Worm (Caenorhabditis elegans): Measurements from ENCODE around the gene hot-9.

Gene hot-9

DNA sequence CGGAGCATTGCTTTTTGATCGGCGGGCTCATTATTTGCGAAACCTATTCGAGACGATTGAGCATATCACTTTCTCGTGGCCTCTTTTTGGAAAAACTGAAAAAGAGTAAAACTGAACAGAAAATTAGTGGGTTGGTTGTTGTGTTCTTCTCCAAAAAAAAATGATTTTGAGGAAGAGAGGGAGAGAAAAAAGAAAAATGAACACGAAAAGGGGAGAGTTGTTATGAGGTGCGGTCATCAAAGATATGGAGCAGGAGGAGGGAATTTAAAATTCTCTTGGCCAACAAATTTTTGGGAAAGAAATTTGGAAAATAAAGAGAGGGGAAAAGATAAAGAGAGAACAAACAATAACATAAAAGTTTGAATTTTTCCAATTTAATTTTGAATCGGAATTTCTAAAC, at the start of gene hot-9:
TSS of gene hot-9 (minus strand) at position 101 of the 400 bp plus-strand sequence.
- no peak for TF ChIP-seq tbx-37 (GFP tag; conservative IDR thresholded peaks at IDR 0.05)
- no peak for TF ChIP-seq tbx-11 (GFP tag; IDR thresholded peaks at IDR 0.05)

DNA sequence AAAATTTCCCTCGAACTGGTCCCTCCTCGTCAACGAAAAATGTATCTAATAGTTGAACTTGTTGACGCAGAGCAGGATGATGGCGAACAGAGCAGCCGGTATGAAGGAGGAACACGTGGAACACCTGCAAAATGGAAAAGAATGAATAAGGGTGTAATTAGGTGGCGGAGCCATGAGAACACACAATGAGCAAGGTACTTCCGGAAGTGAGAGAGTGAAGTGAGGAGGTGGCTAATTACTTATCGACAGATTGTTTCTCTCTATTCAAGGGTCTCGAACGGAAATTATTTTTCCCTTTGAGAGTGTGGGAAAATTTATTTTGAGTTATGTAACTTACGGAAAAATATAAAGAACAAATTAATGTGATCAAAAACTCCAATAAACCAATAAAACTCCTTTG, 48.2 kb upstream of the hot-9 start:
- no peak for TF ChIP-seq hmg-4 (GFP tag; optimal IDR thresholded peaks at IDR 0.05)
- TF ChIP-seq pes-1 (GFP tag; IDR thresholded peaks at IDR 0.05) = no peak
- no peak for TF ChIP-seq tra-4 (tag; optimal IDR thresholded peaks at IDR 0.05)
- TF ChIP-seq aly-1 (tag; optimal IDR thresholded peaks at IDR 0.05) = no peak

DNA sequence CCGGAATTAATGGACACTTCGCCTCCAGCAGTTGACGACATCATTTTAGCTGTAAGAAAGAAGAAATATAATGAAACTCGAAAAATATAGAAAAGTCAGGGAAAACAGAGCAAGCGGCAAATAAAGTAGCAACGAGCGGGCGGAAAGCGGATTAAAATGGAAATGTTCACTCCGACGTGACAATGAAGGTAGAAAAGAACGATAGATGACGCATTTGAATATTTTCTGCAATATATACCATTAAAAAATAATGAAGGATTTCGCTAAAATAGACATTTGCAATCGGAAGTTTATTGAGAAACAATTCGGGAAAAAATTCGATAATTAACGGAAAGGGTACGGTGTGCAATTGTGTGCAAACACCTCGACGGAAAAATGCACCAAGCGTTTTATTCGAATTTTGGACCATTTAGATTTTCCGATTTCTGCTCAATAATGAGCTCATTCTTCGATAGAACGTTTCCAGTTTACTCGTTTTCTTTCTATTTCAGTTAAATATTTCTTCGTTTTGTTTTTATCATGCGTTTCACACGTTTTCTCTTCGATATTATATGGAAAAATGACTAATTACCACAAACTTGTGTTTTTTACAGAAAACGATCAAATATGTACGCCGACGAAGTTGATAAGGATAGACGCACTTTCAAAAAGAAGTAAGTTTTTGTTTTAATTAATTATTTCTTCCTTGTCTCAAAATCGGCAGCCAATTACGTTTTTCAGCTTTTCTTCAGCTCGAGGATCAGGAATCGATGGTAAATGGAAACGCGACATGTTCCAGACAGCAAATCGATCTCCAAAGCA, 45.9 kb upstream of the hot-9 start, which contains the start of the genes snpn-1 and C02B10.4:
TSS of gene snpn-1 (minus strand) at position 51 of the 801 bp plus-strand sequence.
TSS of gene C02B10.4 (plus strand) at position 594 of the 801 bp plus-strand sequence.
- TF ChIP-seq hmbx-1 (tag; optimal IDR thresholded peaks at IDR 0.05) (no peak), F13C5.2 (tag; optimal IDR thresholded peaks at IDR 0.05) (peak; percentile 8)

DNA sequence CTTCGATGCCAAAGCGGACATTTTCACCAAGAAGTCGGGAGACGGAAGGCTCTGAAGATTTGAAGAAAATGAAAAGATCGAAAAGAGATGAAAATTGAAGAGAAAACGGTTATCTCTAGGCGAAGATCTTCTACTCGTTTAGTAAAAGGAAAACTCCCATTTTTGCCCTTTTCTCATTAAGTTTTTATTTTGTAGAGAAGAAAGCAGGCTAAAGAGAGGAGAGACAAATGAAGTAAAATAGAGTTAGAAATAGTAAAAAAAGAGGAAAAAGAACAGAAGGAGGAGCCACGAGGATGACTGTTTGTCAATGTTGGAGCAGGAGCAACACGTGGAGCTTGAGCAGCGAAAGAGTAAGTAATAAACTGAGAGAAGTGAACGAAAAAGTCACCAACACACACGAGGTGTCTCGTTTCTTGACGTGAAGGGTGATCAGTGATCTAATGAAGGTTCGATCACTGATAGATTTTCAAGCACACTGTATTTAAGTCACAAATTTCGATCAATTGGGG, 43.6 kb upstream of the hot-9 start, which contains the start of gene ivd-1:
TSS of gene ivd-1 (minus strand) at position 51 of the 509 bp plus-strand sequence.
- TF ChIP-seq scrt-1 (GFP tag; IDR thresholded peaks at IDR 0.05) (no peak), tra-4 (tag; optimal IDR thresholded peaks at IDR 0.05) (no peak), ama-1 (optimal IDR thresholded peaks at IDR 0.05) (no peak), ets-7 (tag; optimal IDR thresholded peaks at IDR 0.05) (no peak), hmbx-1 (tag; optimal IDR thresholded peaks at IDR 0.05) (no peak)

DNA sequence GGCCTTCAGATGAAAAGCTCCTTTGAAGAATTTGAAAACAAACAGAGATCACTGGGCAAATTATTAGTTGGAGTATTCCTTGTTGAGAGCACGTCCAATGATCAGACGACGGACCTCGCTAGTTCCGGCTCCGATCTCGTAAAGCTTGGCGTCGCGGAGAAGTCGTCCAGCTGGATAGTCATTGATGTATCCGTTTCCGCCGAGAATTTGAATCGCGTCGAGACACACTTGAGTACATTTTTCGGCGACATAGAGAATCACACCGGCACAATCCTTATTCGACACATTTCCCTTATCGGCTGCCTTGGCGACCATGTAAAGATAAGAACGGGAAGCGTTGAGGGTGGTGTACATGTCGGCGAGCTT, 41.7 kb upstream of the hot-9 start:
- TF ChIP-seq hmbx-1 (tag; optimal IDR thresholded peaks at IDR 0.05) = no peak

DNA sequence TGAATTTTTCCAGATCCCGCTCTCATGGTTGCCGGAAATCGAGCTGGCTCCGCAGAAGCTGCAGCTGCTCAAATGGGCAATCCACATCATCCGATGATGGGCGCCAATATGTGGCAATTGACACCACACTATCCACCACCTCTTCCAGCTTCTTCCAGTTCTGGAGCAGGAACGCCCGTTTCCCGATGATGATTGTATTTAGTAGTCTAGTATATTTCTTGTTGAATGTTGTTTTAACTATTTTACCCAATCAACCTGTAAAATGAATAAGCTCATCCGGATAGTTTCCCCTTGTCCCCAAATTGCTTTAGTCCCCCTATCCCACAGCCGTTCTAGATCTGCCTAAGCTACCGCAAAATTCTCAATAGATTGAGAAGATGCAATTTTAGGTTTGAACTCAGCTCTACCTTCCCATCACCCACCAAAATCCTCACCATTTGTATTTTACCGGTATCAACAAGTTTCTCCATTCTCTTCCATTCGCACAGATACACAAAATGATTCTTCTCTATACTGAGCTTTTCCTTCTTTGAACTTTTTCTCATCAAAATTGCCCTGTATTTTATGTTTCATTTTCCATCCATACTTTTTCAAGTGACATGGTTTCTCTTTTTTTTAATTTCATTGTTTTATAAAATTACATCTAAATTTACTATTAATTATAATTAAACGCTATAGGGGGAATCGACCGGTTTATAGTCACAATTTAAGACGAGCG, 41.1 kb upstream of the hot-9 start:
- TF ChIP-seq ama-1 (optimal IDR thresholded peaks at IDR 0.05) (no peak), ets-7 (tag; optimal IDR thresholded peaks at IDR 0.05) (no peak), hmg-4 (GFP tag; optimal IDR thresholded peaks at IDR 0.05) (no peak), hnd-1 (tag; optimal IDR thresholded peaks at IDR 0.05) (no peak), tbx-37 (GFP tag; conservative IDR thresholded peaks at IDR 0.05) (no peak), ceh-13 (GFP tag; optimal IDR thresholded peaks at IDR 0.05) (no peak)

DNA sequence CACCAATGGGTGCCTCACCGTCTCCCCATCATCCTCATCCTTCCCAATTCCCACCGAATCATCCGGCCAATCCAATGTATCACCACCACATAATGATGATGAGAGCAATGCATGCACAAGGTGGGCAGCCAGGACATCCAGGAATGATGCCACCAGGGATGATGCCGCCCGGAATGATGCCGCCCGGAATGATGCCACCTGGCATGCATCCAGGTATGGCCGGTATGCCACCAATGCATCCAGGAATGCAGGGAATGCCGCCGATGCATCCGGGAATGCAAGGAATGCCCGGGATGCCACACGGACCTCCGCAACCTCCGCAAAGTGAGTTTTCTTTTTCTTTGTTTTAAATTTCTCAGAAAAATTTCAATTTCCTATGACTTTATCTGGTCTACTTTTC, 40.5 kb upstream of the hot-9 start:
- TF ChIP-seq aly-1 (tag; optimal IDR thresholded peaks at IDR 0.05) = peak; percentile 17
- TF ChIP-seq tbx-11 (GFP tag; IDR thresholded peaks at IDR 0.05) = no peak

DNA sequence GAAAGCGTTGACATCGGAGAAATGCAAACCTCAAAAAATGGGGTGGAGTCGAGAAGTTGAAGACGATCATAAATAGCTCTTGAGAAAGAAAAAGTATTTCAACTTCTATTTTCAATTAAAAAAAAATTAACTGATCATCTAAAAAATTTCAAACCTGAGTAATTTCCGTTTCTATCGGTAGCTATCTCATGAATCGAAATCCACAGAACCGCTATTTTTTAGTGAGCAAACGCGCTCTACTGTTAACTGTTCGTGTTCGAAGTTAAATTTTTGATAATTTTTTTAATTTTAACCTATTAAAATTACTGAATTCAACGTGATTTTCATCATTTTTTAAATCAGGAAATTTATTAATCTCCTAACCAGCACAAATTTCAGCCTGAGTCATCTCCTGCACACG, 38.5 kb upstream of the hot-9 start:
- TF ChIP-seq sea-1 (GFP tag; conservative IDR thresholded peaks at IDR 0.05) = no peak
- TF ChIP-seq ets-7 (tag; optimal IDR thresholded peaks at IDR 0.05) = no peak
- TF ChIP-seq ceh-13 (GFP tag; optimal IDR thresholded peaks at IDR 0.05) = no peak
- no peak for TF ChIP-seq hnd-1 (tag; optimal IDR thresholded peaks at IDR 0.05)
- no peak for TF ChIP-seq tbx-11 (GFP tag; IDR thresholded peaks at IDR 0.05)
- TF ChIP-seq F13C5.2 (tag; optimal IDR thresholded peaks at IDR 0.05) = no peak
- no peak for TF ChIP-seq aly-1 (tag; optimal IDR thresholded peaks at IDR 0.05)
- no peak for TF ChIP-seq tra-4 (tag; optimal IDR thresholded peaks at IDR 0.05)
- no peak for TF ChIP-seq scrt-1 (GFP tag; IDR thresholded peaks at IDR 0.05)
- no peak for TF ChIP-seq hmbx-1 (tag; optimal IDR thresholded peaks at IDR 0.05)
- TF ChIP-seq pes-1 (GFP tag; IDR thresholded peaks at IDR 0.05) = no peak
- no peak for TF ChIP-seq tbx-37 (GFP tag; conservative IDR thresholded peaks at IDR 0.05)
- no peak for TF ChIP-seq ceh-36 (tag; optimal IDR thresholded peaks at IDR 0.05)
- TF ChIP-seq hmg-4 (GFP tag; optimal IDR thresholded peaks at IDR 0.05) = no peak

DNA sequence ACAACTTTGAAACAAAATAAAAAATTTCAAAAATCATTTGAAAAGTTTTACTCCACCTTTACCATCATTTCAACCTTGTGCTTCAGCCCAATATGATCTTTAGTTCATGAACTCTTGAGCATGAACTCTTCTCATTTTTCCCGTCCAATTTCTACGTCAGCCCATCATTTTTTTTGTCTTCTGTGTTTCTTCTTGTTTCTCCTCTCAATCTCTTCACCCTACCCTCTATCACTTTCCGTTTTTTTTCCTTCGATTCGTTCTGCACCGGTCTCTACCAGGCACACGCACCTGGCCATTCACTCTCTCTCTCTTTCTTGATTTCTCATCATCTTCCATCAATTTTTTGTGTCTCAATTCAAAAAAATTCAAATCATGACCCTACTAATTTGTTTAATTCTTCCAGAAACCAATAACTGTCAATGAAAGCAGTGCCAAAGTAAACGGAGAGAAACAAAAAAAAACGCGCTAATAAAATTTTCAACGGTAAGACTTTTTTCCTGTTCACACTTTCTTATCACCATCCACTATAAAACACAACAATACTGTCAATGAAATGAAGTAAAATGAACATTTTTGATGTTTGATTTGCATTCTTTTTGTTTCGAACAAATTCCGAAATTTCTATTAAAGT, 37.7 kb upstream of the hot-9 start, which contains the start of gene pygo-1:
TSS of gene pygo-1 (plus strand) at position 404 of the 631 bp plus-strand sequence.
- TF ChIP-seq tbx-37 (GFP tag; conservative IDR thresholded peaks at IDR 0.05) (no peak), hnd-1 (tag; optimal IDR thresholded peaks at IDR 0.05) (no peak), pes-1 (GFP tag; IDR thresholded peaks at IDR 0.05) (no peak), aly-1 (tag; optimal IDR thresholded peaks at IDR 0.05) (no peak), hmbx-1 (tag; optimal IDR thresholded peaks at IDR 0.05) (no peak), tra-4 (tag; optimal IDR thresholded peaks at IDR 0.05) (no peak), B0310.2 (tag; optimal IDR thresholded peaks at IDR 0.05) (no peak), tbx-11 (GFP tag; IDR thresholded peaks at IDR 0.05) (no peak), sea-1 (GFP tag; conservative IDR thresholded peaks at IDR 0.05) (no peak), ama-1 (optimal IDR thresholded peaks at IDR 0.05) (no peak), ceh-13 (GFP tag; optimal IDR thresholded peaks at IDR 0.05) (no peak), scrt-1 (GFP tag; IDR thresholded peaks at IDR 0.05) (no peak), ceh-36 (tag; optimal IDR thresholded peaks at IDR 0.05) (no peak)

Data from whole organism, early embryonic.